Fruit fly (Drosophila melanogaster): ENCODE data around the gene cv-c.

cv-c gene

dm6 chr3R:14373828-14374217 is 107.7 kb downstream of the cv-c start (continued):
- TF ChIP-seq Gug (GFP tag; IDR thresholded peaks at IDR 0.05), result peak; percentile 73
- no peak for TF ChIP-seq Hr38 (GFP tag; optimal IDR thresholded peaks at IDR 0.05)
- TF ChIP-seq pdm3 (GFP tag; optimal IDR thresholded peaks at IDR 0.05), result peak; percentile 17
- no peak for TF ChIP-seq Hr39 (GFP tag; optimal IDR thresholded peaks at IDR 0.05)
- no peak for TF ChIP-seq Eip75B (GFP tag; optimal IDR thresholded peaks at IDR 0.05)
- TF ChIP-seq CG11902 (GFP tag; optimal IDR thresholded peaks at IDR 0.05), result no peak
- TF ChIP-seq CG6792 (GFP tag; optimal IDR thresholded peaks at IDR 0.05), result peak; percentile 35
- peak; percentile 85 for TF ChIP-seq CG8119 (GFP tag; IDR thresholded peaks at IDR 0.05)
- TF ChIP-seq OdsH (GFP tag; optimal IDR thresholded peaks at IDR 0.05), result peak; percentile 73
- TF ChIP-seq achi (GFP tag; optimal IDR thresholded peaks at IDR 0.05), result peak; percentile 70
- no peak for TF ChIP-seq vri (GFP tag; optimal IDR thresholded peaks at IDR 0.05)
- TF ChIP-seq ss (GFP tag; optimal IDR thresholded peaks at IDR 0.05), result no peak
- TF ChIP-seq dsx (GFP tag; optimal IDR thresholded peaks at IDR 0.05; ENCODE audit: poor library complexity, severe bottlenecking), result peak; percentile 45
- TF ChIP-seq CG11762 (GFP tag; optimal IDR thresholded peaks at IDR 0.05; ENCODE audit: insufficient read depth), result peak; percentile 3
- peak; percentile 5 for TF ChIP-seq Met (GFP tag; optimal IDR thresholded peaks at IDR 0.05)
- no peak for TF ChIP-seq Blimp-1 (GFP tag; optimal IDR thresholded peaks at IDR 0.05)
- TF ChIP-seq CG8632 (GFP tag; optimal IDR thresholded peaks at IDR 0.05), result peak; percentile 27
- peak; percentile 27 for TF ChIP-seq svp (GFP tag)
- peak; percentile 84 for TF ChIP-seq CG15336 (GFP tag; IDR thresholded peaks at IDR 0.05)
- TF ChIP-seq CG16779 (tag; optimal IDR thresholded peaks at IDR 0.05), result no peak
- TF ChIP-seq CG10669 (GFP tag; optimal IDR thresholded peaks at IDR 0.05), result peak; percentile 41
- TF ChIP-seq acj6 (GFP tag; optimal IDR thresholded peaks at IDR 0.05), result peak; percentile 67
- TF ChIP-seq lz (GFP tag; optimal IDR thresholded peaks at IDR 0.05), result no peak
- peak; percentile 10 for TF ChIP-seq Lpt (GFP tag; optimal IDR thresholded peaks at IDR 0.05)
- TF ChIP-seq CG6854 (GFP tag; optimal IDR thresholded peaks at IDR 0.05), result no peak
- TF ChIP-seq CG6163 (GFP tag; IDR thresholded peaks at IDR 0.05), result peak; percentile 90
- TF ChIP-seq Ets21C (GFP tag; optimal IDR thresholded peaks at IDR 0.05), result no peak
- peak; percentile 44 for TF ChIP-seq CG10631 (GFP tag; optimal IDR thresholded peaks at IDR 0.05)
- no peak for TF ChIP-seq spab (GFP tag; optimal IDR thresholded peaks at IDR 0.05)
- peak; percentile 49 for TF ChIP-seq CG34406 (GFP tag; optimal IDR thresholded peaks at IDR 0.05)
- no peak for TF ChIP-seq CG9139 (GFP tag; optimal IDR thresholded peaks at IDR 0.05)

- TF ChIP-seq Blimp-1 (GFP tag; optimal IDR thresholded peaks at IDR 0.05), result peak; percentile 3
- peak; percentile 92 for TF ChIP-seq CG9139 (GFP tag; optimal IDR thresholded peaks at IDR 0.05)
- TF ChIP-seq CG10669 (GFP tag; optimal IDR thresholded peaks at IDR 0.05), result peak; percentile 96
- TF ChIP-seq net (GFP tag; optimal IDR thresholded peaks at IDR 0.05), result peak; percentile 98
- TF ChIP-seq ss (GFP tag; optimal IDR thresholded peaks at IDR 0.05), result peak; percentile 87 to 93
- peak; percentile 97 for TF ChIP-seq CG3919 (GFP tag; optimal IDR thresholded peaks at IDR 0.05)
- peak; percentile 43 for TF ChIP-seq fkh (GFP tag; optimal IDR thresholded peaks at IDR 0.05)
- peak; percentile 98 for TF ChIP-seq achi (GFP tag; optimal IDR thresholded peaks at IDR 0.05)
- peak; percentile 83 for TF ChIP-seq fd85E (GFP tag; optimal IDR thresholded peaks at IDR 0.05)
- peak; percentile 99 for TF ChIP-seq OdsH (GFP tag; optimal IDR thresholded peaks at IDR 0.05)
- peak; percentile 93 for TF ChIP-seq Met (GFP tag; optimal IDR thresholded peaks at IDR 0.05)
- peak; percentile 94 for TF ChIP-seq CG6792 (GFP tag; optimal IDR thresholded peaks at IDR 0.05)
- TF ChIP-seq CG31627 (GFP tag; optimal IDR thresholded peaks at IDR 0.05), result peak; percentile 94
- TF ChIP-seq Gug (GFP tag; IDR thresholded peaks at IDR 0.05), result peak; percentile 92
- TF ChIP-seq Sox102F (GFP tag; optimal IDR thresholded peaks at IDR 0.05), result peak; percentile 90
- TF ChIP-seq CG6276 (GFP tag; optimal IDR thresholded peaks at IDR 0.05), result peak; percentile 96
- TF ChIP-seq CG6163 (GFP tag; IDR thresholded peaks at IDR 0.05), result peak; percentile 97
- TF ChIP-seq lz (GFP tag; optimal IDR thresholded peaks at IDR 0.05), result peak; percentile 91
- TF ChIP-seq Eip93F (GFP tag; optimal IDR thresholded peaks at IDR 0.05), result peak; percentile 59
- peak; percentile 98 for TF ChIP-seq Sox14 (GFP tag; optimal IDR thresholded peaks at IDR 0.05)
- TF ChIP-seq Ets21C (GFP tag; optimal IDR thresholded peaks at IDR 0.05), result peak; percentile 88
- peak; percentile 92 for TF ChIP-seq Sox15 (GFP tag; optimal IDR thresholded peaks at IDR 0.05)
- peak; percentile 99 for TF ChIP-seq CG15336 (GFP tag; IDR thresholded peaks at IDR 0.05)
- peak; percentile 92 for TF ChIP-seq CG8319 (GFP tag; optimal IDR thresholded peaks at IDR 0.05)
- peak; percentile 98 for TF ChIP-seq Lpt (GFP tag; optimal IDR thresholded peaks at IDR 0.05)
- TF ChIP-seq eg (GFP tag; IDR thresholded peaks at IDR 0.05), result peak; percentile 95
- TF ChIP-seq CG7368 (GFP tag; optimal IDR thresholded peaks at IDR 0.05), result peak; percentile 94
- TF ChIP-seq cyc (GFP tag; optimal IDR thresholded peaks at IDR 0.05), result peak; percentile 89
- TF ChIP-seq salr (GFP tag; optimal IDR thresholded peaks at IDR 0.05), result peak; percentile 97 to 98
- peak; percentile 99 for TF ChIP-seq Eip78C (GFP tag)
- peak; percentile 99 for TF ChIP-seq pdm3 (GFP tag; optimal IDR thresholded peaks at IDR 0.05)
- TF ChIP-seq CG1621 (tag; optimal IDR thresholded peaks at IDR 0.05), result peak; percentile 98
These were observed 108.2 kb downstream of the cv-c start for dm6 chr3R:14373192-14373827.

All from whole organism, prepupa.